Fruit fly (Drosophila melanogaster) whole organism, embryonic: Measurements from ENCODE around the gene IRSp53.
A peak's percentile ranks its signal among the peaks of the same experiment; 100 is the strongest.

Experiments
- Abd-B ChIP-seq: fragments of 200-800 bp; sonication (Bioruptor generic); optimal IDR thresholded peaks from 2 replicates; lab custom pipeline; 2018; ENCODE audit warnings: missing biosample characterization, mild to moderate bottlenecking, missing genetic modification characterization, moderate library complexity
- Adf1 ChIP-seq: fragments of 200-800 bp; sonication (Bioruptor generic); IDR thresholded peaks from 2 replicates; pipeline ENCODE4 v1.3.6; 2022; ENCODE audit warnings: missing biosample characterization, missing genetic modification characterization
- CG10274 ChIP-seq: fragments of 200-800 bp; sonication (Bioruptor generic); optimal IDR thresholded peaks from 3 replicates; lab custom pipeline; 2017; ENCODE audit warnings: missing biosample characterization, mild to moderate bottlenecking, missing genetic modification characterization
- CG10959 ChIP-seq: fragments of 200-800 bp; sonication (Bioruptor generic); IDR thresholded peaks from 2 replicates; pipeline ENCODE4 v1.3.6; 2022; ENCODE audit warnings: missing biosample characterization, missing genetic modification characterization
- CG11456 ChIP-seq: fragments of 200-800 bp; sonication (Bioruptor generic); IDR thresholded peaks from 3 replicates; pipeline ENCODE4 v1.3.6; 2022; ENCODE audit warnings: missing biosample characterization, missing genetic modification characterization
- CG12104 ChIP-seq: fragments of 200-800 bp; sonication (Bioruptor generic); optimal IDR thresholded peaks from 3 replicates; lab custom pipeline; 2016; ENCODE audit warnings: missing biosample characterization, missing genetic modification characterization
- CG12744 ChIP-seq: fragments of 200-800 bp; sonication (Bioruptor generic); optimal IDR thresholded peaks from 2 replicates; lab custom pipeline; 2016; ENCODE audit warnings: missing biosample characterization, missing genetic modification characterization
- CG14441 ChIP-seq: fragments of 200-800 bp; sonication (Bioruptor generic); IDR thresholded peaks from 2 replicates; pipeline ENCODE4 v1.3.6; 2022; ENCODE audit warnings: missing biosample characterization, missing genetic modification characterization
- CG15269 ChIP-seq: fragments of 200-800 bp; sonication (Bioruptor generic); optimal IDR thresholded peaks from 2 replicates; lab custom pipeline; 2018; ENCODE audit warnings: missing biosample characterization, mild to moderate bottlenecking, missing genetic modification characterization, moderate library complexity
- CG2199 ChIP-seq: fragments of 200-800 bp; sonication (Bioruptor generic); IDR thresholded peaks from 3 replicates; pipeline ENCODE4 v1.3.6; 2022; ENCODE audit warnings: missing biosample characterization, missing genetic modification characterization
- CG2678 ChIP-seq: fragments of 200-800 bp; sonication (Bioruptor generic); optimal IDR thresholded peaks from 3 replicates; lab custom pipeline; 2019; ENCODE audit warnings: missing biosample characterization, mild to moderate bottlenecking, missing genetic modification characterization, moderate library complexity
- CG30431 ChIP-seq: fragments of 200-800 bp; sonication (Bioruptor generic); optimal IDR thresholded peaks from 2 replicates; lab custom pipeline; 2017; ENCODE audit warnings: missing biosample characterization, missing genetic modification characterization
- CG31388 ChIP-seq: fragments of 200-800 bp; sonication (Bioruptor generic); optimal IDR thresholded peaks from 2 replicates; lab custom pipeline; 2016; ENCODE audit warnings: missing biosample characterization, missing genetic modification characterization
- CG32767 ChIP-seq: fragments of 200-800 bp; sonication (Bioruptor generic); IDR thresholded peaks from 2 replicates; pipeline ENCODE4 v1.3.6; 2022; ENCODE audit warnings: missing biosample characterization, missing genetic modification characterization
- CG4854 ChIP-seq: fragments of 200-800 bp; sonication (Bioruptor generic); optimal IDR thresholded peaks from 2 replicates; lab custom pipeline; 2016; ENCODE audit warnings: missing biosample characterization, missing genetic modification characterization, inconsistent platforms
- CG6791 ChIP-seq: fragments of 200-800 bp; sonication (Bioruptor generic); IDR thresholded peaks from 3 replicates; pipeline ENCODE4 v1.3.6; 2022; ENCODE audit warnings: missing biosample characterization, missing genetic modification characterization; ENCODE audit not compliant: partially characterized antibody
- CG7271 ChIP-seq: fragments of 200-800 bp; sonication (Bioruptor generic); optimal IDR thresholded peaks from 2 replicates; lab custom pipeline; 2018; ENCODE audit warnings: missing biosample characterization, mild to moderate bottlenecking, missing genetic modification characterization, moderate library complexity
- CG8290 ChIP-seq, 3 experiments: fragments of 200-800 bp; sonication (Bioruptor generic); optimal IDR thresholded peaks; 2 replicates each; lab custom pipeline; 2016 to 2019; ENCODE audit warnings: missing biosample characterization in 3 of 3, missing genetic modification characterization in 3 of 3, mild to moderate bottlenecking in 2 of 3, moderate library complexity in 1 of 3
- Dek ChIP-seq: fragments of 200-800 bp; sonication (Bioruptor generic); optimal IDR thresholded peaks from 3 replicates; lab custom pipeline; 2019; ENCODE audit warnings: missing biosample characterization, mild to moderate bottlenecking, missing genetic modification characterization, moderate library complexity
- E2f1 ChIP-seq: fragments of 200-800 bp; sonication (Bioruptor generic); IDR thresholded peaks from 2 replicates; pipeline ENCODE4 v1.3.6; 2022; ENCODE audit warnings: missing biosample characterization, missing genetic modification characterization
- Ets65A ChIP-seq: fragments of 200-800 bp; sonication (Bioruptor generic); peaks from one replicate; lab custom pipeline; 2016; ENCODE audit warnings: missing biosample characterization, missing genetic modification characterization
- Fer2 ChIP-seq: fragments of 200-800 bp; sonication (Bioruptor generic); optimal IDR thresholded peaks from 2 replicates; lab custom pipeline; 2018; ENCODE audit warnings: missing biosample characterization, mild to moderate bottlenecking, missing genetic modification characterization, moderate library complexity
- H15 ChIP-seq: fragments of 200-800 bp; sonication (Bioruptor generic); IDR thresholded peaks from 3 replicates; pipeline ENCODE4 v1.3.6; 2022; ENCODE audit warnings: missing biosample characterization, missing genetic modification characterization
- H2.0 ChIP-seq: fragments of 200-800 bp; sonication (Bioruptor generic); IDR thresholded peaks from 2 replicates; pipeline ENCODE4 v1.3.6; 2022; ENCODE audit warnings: missing biosample characterization, missing genetic modification characterization
- HLH54F ChIP-seq: fragments of 200-800 bp; sonication (Bioruptor generic); optimal IDR thresholded peaks from 3 replicates; lab custom pipeline; 2016; ENCODE audit warnings: missing biosample characterization, missing genetic modification characterization
- Neu2 ChIP-seq: fragments of 200-800 bp; sonication (Bioruptor generic); optimal IDR thresholded peaks from 3 replicates; lab custom pipeline; 2016; ENCODE audit warnings: missing biosample characterization, missing genetic modification characterization, borderline replicate concordance
- Nf-YB ChIP-seq: fragments of 200-800 bp; sonication (Bioruptor generic); optimal IDR thresholded peaks from 3 replicates; lab custom pipeline; 2019; ENCODE audit warnings: missing biosample characterization, mild to moderate bottlenecking, missing genetic modification characterization, moderate library complexity
- Optix ChIP-seq: fragments of 200-800 bp; sonication (Bioruptor generic); IDR thresholded peaks from 3 replicates; pipeline ENCODE4 v1.3.6; 2022; ENCODE audit warnings: missing biosample characterization, missing genetic modification characterization
- Rfx ChIP-seq: fragments of 200-800 bp; sonication (Bioruptor generic); IDR thresholded peaks from 2 replicates; pipeline ENCODE4 v1.3.6; 2022; ENCODE audit warnings: missing biosample characterization, missing genetic modification characterization
- chinmo ChIP-seq: fragments of 200-800 bp; sonication (Bioruptor generic); IDR thresholded peaks from 4 replicates; pipeline ENCODE4 v1.3.6; 2022; ENCODE audit warnings: missing biosample characterization, missing genetic modification characterization; ENCODE audit not compliant: partially characterized antibody
- chn ChIP-seq: fragments of 200-800 bp; sonication (Bioruptor generic); optimal IDR thresholded peaks from 2 replicates; lab custom pipeline; 2016; ENCODE audit warnings: missing biosample characterization, missing genetic modification characterization
- grau ChIP-seq: fragments of 200-800 bp; optimal IDR thresholded peaks from 3 replicates; lab custom pipeline; 2019; ENCODE audit warnings: missing biosample characterization, mild to moderate bottlenecking, missing genetic modification characterization, moderate library complexity
- ken ChIP-seq: fragments of 200-800 bp; sonication (Bioruptor generic); IDR thresholded peaks from 3 replicates; pipeline ENCODE4 v1.3.6; 2022; ENCODE audit warnings: missing biosample characterization, missing genetic modification characterization
- lmd ChIP-seq: fragments of 200-800 bp; sonication (Bioruptor generic); IDR thresholded peaks from 2 replicates; pipeline ENCODE4 v1.3.6; 2022; ENCODE audit warnings: missing biosample characterization, missing genetic modification characterization
- onecut ChIP-seq: fragments of 200-800 bp; sonication (Bioruptor generic); IDR thresholded peaks from 2 replicates; pipeline ENCODE4 v1.3.6; 2022; ENCODE audit warnings: missing biosample characterization, missing genetic modification characterization
- p53 ChIP-seq: fragments of 200-800 bp; sonication (Bioruptor generic); optimal IDR thresholded peaks from 2 replicates; lab custom pipeline; 2016; ENCODE audit warnings: missing biosample characterization, missing genetic modification characterization
- salm ChIP-seq: fragments of 200-800 bp; sonication (Bioruptor generic); optimal IDR thresholded peaks from 2 replicates; lab custom pipeline; 2018; ENCODE audit warnings: missing biosample characterization, mild to moderate bottlenecking, missing genetic modification characterization
- slbo ChIP-seq: fragments of 200-800 bp; sonication (Bioruptor generic); IDR thresholded peaks from 2 replicates; pipeline ENCODE4 v1.3.6; 2022; ENCODE audit warnings: missing biosample characterization, missing genetic modification characterization
- sob ChIP-seq: fragments of 200-800 bp; sonication (Bioruptor generic); IDR thresholded peaks from 2 replicates; pipeline ENCODE4 v1.3.6; 2022; ENCODE audit warnings: missing biosample characterization, missing genetic modification characterization
- stwl ChIP-seq: fragments of 200-800 bp; sonication (Bioruptor generic); optimal IDR thresholded peaks from 3 replicates; lab custom pipeline; 2018; ENCODE audit warnings: missing biosample characterization, mild to moderate bottlenecking, missing genetic modification characterization, moderate library complexity
- sug ChIP-seq: fragments of 200-800 bp; optimal IDR thresholded peaks from 2 replicates; lab custom pipeline; 2019; ENCODE audit warnings: missing biosample characterization, mild to moderate bottlenecking, missing genetic modification characterization, moderate library complexity
- tin ChIP-seq: fragments of 200-800 bp; sonication (Bioruptor generic); optimal IDR thresholded peaks from 3 replicates; lab custom pipeline; 2016; ENCODE audit warnings: missing biosample characterization, missing genetic modification characterization

IRSp53 gene

DNA sequence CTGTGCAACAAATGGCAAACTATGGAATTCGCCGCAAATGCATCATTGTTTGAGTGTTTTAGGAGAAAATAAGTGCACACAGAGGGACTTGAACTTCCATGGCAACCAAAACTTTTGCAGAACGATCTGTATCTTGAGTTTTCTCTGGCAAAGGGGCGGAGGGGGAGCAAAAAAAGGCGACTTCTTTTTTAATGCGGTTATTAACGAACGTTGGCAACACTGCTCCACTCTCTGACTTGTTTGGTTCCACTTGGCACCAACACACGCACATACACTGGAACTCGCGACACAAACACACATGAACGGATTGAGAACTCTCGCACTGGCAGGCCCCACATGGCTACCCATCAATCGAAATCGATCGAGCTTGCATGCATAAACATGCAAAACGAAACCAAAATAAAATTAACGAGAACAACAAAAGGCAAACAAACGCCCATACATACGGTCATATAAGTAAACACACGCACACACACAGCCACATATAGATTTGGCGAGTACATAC is 16.4 kb upstream of the IRSp53 start (continued):
- TF ChIP-seq CG8290 (GFP tag; optimal IDR thresholded peaks at IDR 0.05; lab: Kevin White, UChicago) (no peak), CG8290 (tag; optimal IDR thresholded peaks at IDR 0.05; lab: Kevin White, UChicago) (peak in 1 of 2 experiments; percentile 59), CG30431 (GFP tag; lab: Kevin White, UChicago) (no peak), CG15269 (no peak), CG11456 (GFP tag; lab: Robert Waterston, UW) (0 out of 3 replicates have a peak, but pooled peaks have one; percentile 70), Ets65A (GFP tag; lab: Kevin White, UChicago) (peak; percentile 53), chinmo (peak; percentile 82; the same call in 2 of the 4 replicates), Rfx (GFP tag; lab: Robert Waterston, UW) (peak; percentile 63), CG2199 (GFP tag; lab: Robert Waterston, UW) (peak; percentile 57; the same call in 1 of the 3 replicates), sob (GFP tag; lab: Robert Waterston, UW) (no peak), CG7271 (tag; lab: Kevin White, UChicago) (no peak), Fer2 (no peak), Adf1 (GFP tag; lab: Robert Waterston, UW) (peak; percentile 11; the same call in 1 of the 2 replicates), lmd (GFP tag; lab: Robert Waterston, UW) (peak; percentile 45), tin (no peak), chn (GFP tag; lab: Kevin White, UChicago) (peak; percentile 33), ken (GFP tag; lab: Robert Waterston, UW) (0 out of 3 replicates have a peak, but pooled peaks have one; percentile 25), onecut (GFP tag; lab: Robert Waterston, UW) (peak; percentile 54), CG32767 (peak; percentile 16; the same call in 1 of the 2 replicates), E2f1 (GFP tag; lab: Robert Waterston, UW) (no peak), salm (tag; lab: Kevin White, UChicago) (no peak), CG4854 (GFP tag; lab: Kevin White, UChicago) (no peak), Neu2 (GFP tag; lab: Kevin White, UChicago) (no peak), Dek (tag; lab: Kevin White, UChicago) (no peak), CG10274 (GFP tag; lab: Kevin White, UChicago) (no peak), CG14441 (peak; percentile 54; the same call in 1 of the 2 replicates), Optix (GFP tag; lab: Robert Waterston, UW) (0 out of 3 replicates have a peak, but pooled peaks have one; percentile 29), Abd-B (GFP tag; lab: Kevin White, UChicago) (no peak), stwl (tag; lab: Kevin White, UChicago) (peak; percentile 1), CG31388 (no peak), CG2678 (no peak), HLH54F (GFP tag; lab: Kevin White, UChicago) (peak; percentile 21), CG6791 (0 out of 3 replicates have a peak, but pooled peaks have one; percentile 37), CG10959 (GFP tag; lab: Robert Waterston, UW) (no peak), p53 (GFP tag; lab: Kevin White, UChicago) (peak; percentile 93), Nf-YB (GFP tag; lab: Kevin White, UChicago) (no peak), H15 (no peak), grau (peak; percentile 5), H2.0 (peak; percentile 5; the same call in 1 of the 2 replicates), sug (peak; percentile 83), slbo (GFP tag; lab: Robert Waterston, UW) (peak; percentile 66), CG12744 (no peak), CG12104 (GFP tag; lab: Kevin White, UChicago) (no peak)
- TF ChIP-seq, all 482 proteins: peak for 67
